Worm (Caenorhabditis elegans) whole organism, L2 larva: Measurements from ENCODE around the gene srd-9.

ENCODE experiments used
- C34F6.9 ChIP-seq: fragments of 150-350 bp; optimal IDR thresholded peaks from 2 replicates; lab custom pipeline; 2014; ENCODE audit warnings: missing biosample characterization, missing genetic modification characterization
- F13H6.1 ChIP-seq: sonication (generic microtip); optimal IDR thresholded peaks from 2 replicates; lab custom pipeline; 2016; ENCODE audit warnings: missing genetic modification characterization, missing compliant biosample characterization
- R02D3.7 ChIP-seq: fragments of 150-350 bp; optimal IDR thresholded peaks from 2 replicates; lab custom pipeline; 2014; ENCODE audit warnings: missing biosample characterization, missing genetic modification characterization
- Y55F3AM.14 ChIP-seq: fragments of 200-800 bp; sonication (Bioruptor generic); optimal IDR thresholded peaks from 2 replicates; lab custom pipeline; 2018; ENCODE audit warnings: mild to moderate bottlenecking, missing genetic modification characterization, missing compliant biosample characterization
- ZK546.5 ChIP-seq: sonication (generic microtip); optimal IDR thresholded peaks from 2 replicates; lab custom pipeline; 2017; ENCODE audit warnings: missing biosample characterization, missing genetic modification characterization
- alr-1 ChIP-seq: fragments of 150-350 bp; optimal IDR thresholded peaks from 2 replicates; lab custom pipeline; 2014; ENCODE audit warnings: missing biosample characterization, missing genetic modification characterization
- aly-2 ChIP-seq: fragments of 150-350 bp; optimal IDR thresholded peaks from 2 replicates; lab custom pipeline; 2014; ENCODE audit warnings: missing biosample characterization, missing genetic modification characterization
- ama-1 ChIP-seq: fragments of 150-350 bp; optimal IDR thresholded peaks from 2 replicates; lab custom pipeline; 2018; ENCODE audit warnings: inconsistent platforms
- blmp-1 ChIP-seq: sonication (generic microtip); optimal IDR thresholded peaks from 2 replicates; lab custom pipeline; 2017; ENCODE audit warnings: missing genetic modification characterization, mild to moderate bottlenecking, missing compliant biosample characterization, antibody characterized with exemption, moderate library complexity; ENCODE audit not compliant: insufficient read depth
- ceh-82 ChIP-seq: fragments of 150-350 bp; optimal IDR thresholded peaks from 2 replicates; lab custom pipeline; 2014; ENCODE audit warnings: missing biosample characterization, missing genetic modification characterization
- crh-2 ChIP-seq: sonication (generic microtip); optimal IDR thresholded peaks from 2 replicates; lab custom pipeline; 2017; ENCODE audit warnings: missing biosample characterization, missing genetic modification characterization
- dmd-4 ChIP-seq: sonication (generic microtip); optimal IDR thresholded peaks from 2 replicates; lab custom pipeline; 2017; ENCODE audit warnings: missing biosample characterization, missing genetic modification characterization
- egl-27 ChIP-seq: sonication (generic microtip); optimal IDR thresholded peaks from 3 replicates; lab custom pipeline; 2017; ENCODE audit warnings: missing biosample characterization, missing genetic modification reagents, missing genetic modification characterization
- elt-1 ChIP-seq: fragments of 150-350 bp; optimal IDR thresholded peaks from 2 replicates; lab custom pipeline; 2014; ENCODE audit warnings: missing biosample characterization, missing genetic modification characterization
- elt-3 ChIP-seq: sonication (generic microtip); optimal IDR thresholded peaks from 2 replicates; lab custom pipeline; 2017; ENCODE audit warnings: missing biosample characterization, missing genetic modification characterization
- fos-1 ChIP-seq: fragments of 150-350 bp; optimal IDR thresholded peaks from 2 replicates; lab custom pipeline; 2014; ENCODE audit warnings: missing biosample characterization, missing genetic modification characterization
- gmeb-1 ChIP-seq: fragments of 150-350 bp; optimal IDR thresholded peaks from 2 replicates; lab custom pipeline; 2014; ENCODE audit warnings: missing biosample characterization, missing genetic modification characterization
- lin-11 ChIP-seq: fragments of 150-350 bp; sonication (generic microtip); optimal IDR thresholded peaks from 2 replicates; lab custom pipeline; 2014; ENCODE audit warnings: missing biosample characterization, missing genetic modification characterization, inconsistent platforms, mixed read lengths
- lin-13 ChIP-seq: fragments of 150-350 bp; optimal IDR thresholded peaks from 2 replicates; lab custom pipeline; 2014; ENCODE audit warnings: missing biosample characterization, missing genetic modification reagents, missing genetic modification characterization
- lin-39 ChIP-seq: fragments of 150-350 bp; optimal IDR thresholded peaks from 2 replicates; lab custom pipeline; 2014; ENCODE audit warnings: missing biosample characterization, missing genetic modification reagents, missing genetic modification characterization
- lsy-2 ChIP-seq, 2 experiments: fragments of 150-350 bp in 1 of 2; sonication (generic microtip) in 1 of 2; optimal IDR thresholded peaks; 2 replicates each; lab custom pipeline; 2014 to 2017; ENCODE audit warnings: missing biosample characterization in 2 of 2, missing genetic modification characterization in 2 of 2
- mab-5 ChIP-seq: fragments of 150-350 bp; optimal IDR thresholded peaks from 2 replicates; lab custom pipeline; 2014; ENCODE audit warnings: missing biosample characterization, missing genetic modification characterization
- mbf-1 ChIP-seq: sonication (generic microtip); optimal IDR thresholded peaks from 2 replicates; lab custom pipeline; 2017; ENCODE audit warnings: missing biosample characterization, missing genetic modification characterization
- nhr-10 ChIP-seq: sonication (generic microtip); optimal IDR thresholded peaks from 2 replicates; lab custom pipeline; 2017; ENCODE audit warnings: missing biosample characterization, missing genetic modification characterization
- nhr-11 ChIP-seq: fragments of 150-350 bp; optimal IDR thresholded peaks from 2 replicates; lab custom pipeline; 2014; ENCODE audit warnings: missing biosample characterization, missing genetic modification characterization
- nhr-12 ChIP-seq: fragments of 150-350 bp; optimal IDR thresholded peaks from 2 replicates; lab custom pipeline; 2014; ENCODE audit warnings: missing biosample characterization, missing genetic modification characterization
- nhr-129 ChIP-seq: fragments of 150-350 bp; optimal IDR thresholded peaks from 2 replicates; lab custom pipeline; 2014; ENCODE audit warnings: missing biosample characterization, missing genetic modification characterization
- nhr-21 ChIP-seq: fragments of 150-350 bp; optimal IDR thresholded peaks from 2 replicates; lab custom pipeline; 2014; ENCODE audit warnings: missing biosample characterization, missing genetic modification characterization
- nhr-23 ChIP-seq: fragments of 150-350 bp; optimal IDR thresholded peaks from 2 replicates; lab custom pipeline; 2014; ENCODE audit warnings: missing biosample characterization, missing genetic modification reagents, missing genetic modification characterization
- nhr-25 ChIP-seq: fragments of 150-350 bp; sonication (generic microtip); optimal IDR thresholded peaks from 3 replicates; lab custom pipeline; 2014; ENCODE audit warnings: missing biosample characterization, missing genetic modification characterization
- nhr-6 ChIP-seq: fragments of 150-350 bp; optimal IDR thresholded peaks from 2 replicates; lab custom pipeline; 2014; ENCODE audit warnings: missing biosample characterization, missing genetic modification characterization
- nhr-77 ChIP-seq: fragments of 150-350 bp; optimal IDR thresholded peaks from 2 replicates; lab custom pipeline; 2014; ENCODE audit warnings: missing biosample characterization, missing genetic modification characterization
- skn-1 ChIP-seq: sonication (generic microtip); optimal IDR thresholded peaks from 2 replicates; lab custom pipeline; 2017; ENCODE audit warnings: missing biosample characterization, missing genetic modification characterization
- sma-3 ChIP-seq: sonication (generic microtip); optimal IDR thresholded peaks from 2 replicates; lab custom pipeline; 2016; ENCODE audit warnings: missing genetic modification reagents, missing genetic modification characterization, missing compliant biosample characterization
- snpc-4 ChIP-seq: fragments of 150-350 bp; optimal IDR thresholded peaks from 2 replicates; lab custom pipeline; 2014; ENCODE audit warnings: missing biosample characterization, missing genetic modification characterization
- unc-39 ChIP-seq: fragments of 150-350 bp; optimal IDR thresholded peaks from 2 replicates; lab custom pipeline; 2014; ENCODE audit warnings: missing biosample characterization, missing genetic modification characterization
- unc-62 ChIP-seq: fragments of 150-350 bp; optimal IDR thresholded peaks from 2 replicates; lab custom pipeline; 2014; ENCODE audit warnings: missing biosample characterization, missing genetic modification reagents, missing genetic modification characterization
- zag-1 ChIP-seq: fragments of 150-350 bp; optimal IDR thresholded peaks from 2 replicates; lab custom pipeline; 2014; ENCODE audit warnings: missing biosample characterization, missing genetic modification characterization
- ztf-1 ChIP-seq: fragments of 200-800 bp; sonication (Bioruptor generic); conservative IDR thresholded peaks from 2 replicates; pipeline ENCODE4 v1.3.6; 2022; ENCODE audit warnings: missing genetic modification characterization, missing compliant biosample characterization
- ztf-11 ChIP-seq: sonication (generic microtip); optimal IDR thresholded peaks from 2 replicates; lab custom pipeline; 2017; ENCODE audit warnings: missing biosample characterization, missing genetic modification characterization
- ztf-4 ChIP-seq: fragments of 150-350 bp; optimal IDR thresholded peaks from 2 replicates; lab custom pipeline; 2014; ENCODE audit warnings: missing biosample characterization, missing genetic modification characterization

Gene srd-9

ce11 chrV:5319477-5319876 is 32.1 kb upstream of the srd-9 start, which contains the start of gene ceh-34:
TSS of gene ceh-34 (minus strand) at chrV:5319577.
- TF ChIP-seq nhr-21 (tag; lab: Kevin White, UChicago) = no peak
- no peak for TF ChIP-seq R02D3.7
- TF ChIP-seq nhr-10 (tag; lab: Kevin White, UChicago) = no peak
- no peak for TF ChIP-seq ZK546.5 (tag; lab: Kevin White, UChicago)
- no peak for TF ChIP-seq crh-2
- no peak for TF ChIP-seq F13H6.1 (tag; lab: Kevin White, UChicago)
- no peak for TF ChIP-seq ztf-11 (tag; lab: Kevin White, UChicago)
- no peak for TF ChIP-seq lin-39 (tag; lab: Kevin White, UChicago)
- TF ChIP-seq lin-13 (GFP tag; lab: Kevin White, UChicago) = no peak
- TF ChIP-seq sma-3 (GFP tag; lab: Kevin White, UChicago) = no peak

- TF ChIP-seq fos-1 (no peak), lsy-2 (tag; optimal IDR thresholded peaks at IDR 0.05; lab: Kevin White, UChicago) (peak in 1 of 2 experiments; percentile 18), nhr-77 (tag; lab: Kevin White, UChicago) (no peak), F13H6.1 (tag; lab: Kevin White, UChicago) (peak; percentile 35)
- TF ChIP-seq, all 48 proteins: peak for 2
These were observed 28.8 kb upstream of the srd-9 start for ce11 chrV:5322815-5323214.

- TF ChIP-seq R02D3.7 (no peak), ztf-1 (GFP tag; lab: Robert Waterston, UW) (no peak), sma-3 (GFP tag; lab: Kevin White, UChicago) (no peak), fos-1 (no peak), nhr-6 (tag; lab: Kevin White, UChicago) (no peak), skn-1 (tag; lab: Kevin White, UChicago) (no peak), snpc-4 (tag; lab: Kevin White, UChicago) (no peak), nhr-25 (tag; lab: Kevin White, UChicago) (no peak), lsy-2 (tag; optimal IDR thresholded peaks at IDR 0.05; lab: Kevin White, UChicago) (no peak), mbf-1 (tag; lab: Kevin White, UChicago) (no peak), ceh-82 (tag; lab: Kevin White, UChicago) (no peak), crh-2 (no peak), C34F6.9 (tag; lab: Kevin White, UChicago) (no peak), elt-1 (tag; lab: Kevin White, UChicago) (no peak)
These were observed 27.0 kb upstream of the srd-9 start, which contains the start of gene ceh-33 for ce11 chrV:5324566-5324965. TSS of gene ceh-33 (minus strand) at chrV:5324666.

- TF ChIP-seq snpc-4 (tag; lab: Kevin White, UChicago) (no peak), nhr-77 (tag; lab: Kevin White, UChicago) (no peak), ztf-4 (tag; lab: Kevin White, UChicago) (no peak), lin-11 (no peak), egl-27 (tag; lab: Kevin White, UChicago) (no peak), zag-1 (no peak), blmp-1 (tag; lab: Kevin White, UChicago) (no peak)
These were observed 23.3 kb upstream of the srd-9 start, which contains the start of gene C10G8.8 for ce11 chrV:5328314-5328713. TSS of gene C10G8.8 (minus strand) at chrV:5328414.

- TF ChIP-seq dmd-4 (tag; lab: Kevin White, UChicago) = no peak
- TF ChIP-seq unc-39 (tag; lab: Kevin White, UChicago) = no peak
- no peak for TF ChIP-seq nhr-23 (tag; lab: Kevin White, UChicago)
- no peak for TF ChIP-seq crh-2
- TF ChIP-seq Y55F3AM.14 (GFP tag; lab: Kevin White, UChicago) = no peak
- no peak for TF ChIP-seq lin-11
- peak; percentile 19 for TF ChIP-seq gmeb-1 (tag; lab: Kevin White, UChicago)
- TF ChIP-seq sma-3 (GFP tag; lab: Kevin White, UChicago) = peak; percentile 54
- no peak for TF ChIP-seq egl-27 (tag; lab: Kevin White, UChicago)
- no peak for TF ChIP-seq ama-1
- TF ChIP-seq unc-62 = no peak
- TF ChIP-seq fos-1 = peak; percentile 40
- TF ChIP-seq zag-1 = no peak
- no peak for TF ChIP-seq nhr-6 (tag; lab: Kevin White, UChicago)
- no peak for TF ChIP-seq R02D3.7
- TF ChIP-seq nhr-10 (tag; lab: Kevin White, UChicago) = no peak
- no peak for TF ChIP-seq nhr-12 (tag; lab: Kevin White, UChicago)
- TF ChIP-seq elt-1 (tag; lab: Kevin White, UChicago) = no peak
- peak; percentile 72 for TF ChIP-seq F13H6.1 (tag; lab: Kevin White, UChicago)
- TF ChIP-seq nhr-25 (tag; lab: Kevin White, UChicago) = no peak
- no peak for TF ChIP-seq aly-2 (tag; lab: Kevin White, UChicago)
- TF ChIP-seq ceh-82 (tag; lab: Kevin White, UChicago) = no peak
- no peak for TF ChIP-seq skn-1 (tag; lab: Kevin White, UChicago)
- no peak for TF ChIP-seq alr-1
- TF ChIP-seq nhr-129 (tag; lab: Kevin White, UChicago) = peak; percentile 17
- no peak for TF ChIP-seq mab-5 (tag; lab: Kevin White, UChicago)
- TF ChIP-seq elt-3 (tag; lab: Kevin White, UChicago) = no peak
- no peak for TF ChIP-seq mbf-1 (tag; lab: Kevin White, UChicago)
- TF ChIP-seq snpc-4 (tag; lab: Kevin White, UChicago) = peak; percentile 9
- TF ChIP-seq nhr-11 (tag; lab: Kevin White, UChicago) = no peak
- no peak for TF ChIP-seq lin-39 (tag; lab: Kevin White, UChicago)
- no peak for TF ChIP-seq lin-13 (GFP tag; lab: Kevin White, UChicago)
- no peak for TF ChIP-seq blmp-1 (tag; lab: Kevin White, UChicago)
- no peak for TF ChIP-seq ZK546.5 (tag; lab: Kevin White, UChicago)
- TF ChIP-seq ztf-1 (GFP tag; lab: Robert Waterston, UW) = no peak
- TF ChIP-seq ztf-4 (tag; lab: Kevin White, UChicago) = no peak
These were observed 21.8 kb upstream of the srd-9 start for ce11 chrV:5329677-5330266.
